Worm (Caenorhabditis elegans) whole organism, mixed stage, embryonic: ENCODE results near the gene K09E3.2.

ENCODE experiments used
- ceh-43 ChIP-seq: fragments of 200-800 bp; sonication (Bioruptor generic); optimal IDR thresholded peaks from 2 replicates; lab custom pipeline; 2018; ENCODE audit warnings: mild to moderate bottlenecking, missing genetic modification characterization, moderate library complexity, missing compliant biosample characterization
- ces-1 ChIP-seq: fragments of 150-350 bp; optimal IDR thresholded peaks from 2 replicates; lab custom pipeline; 2014; ENCODE audit warnings: missing biosample characterization, missing genetic modification reagents, missing genetic modification characterization
- flh-1 ChIP-seq: fragments of 200-800 bp; sonication (Bioruptor generic); optimal IDR thresholded peaks from 2 replicates; lab custom pipeline; 2018; ENCODE audit warnings: mild to moderate bottlenecking, missing genetic modification characterization, moderate library complexity, missing compliant biosample characterization
- mab-5 ChIP-seq: fragments of 150-350 bp; optimal IDR thresholded peaks from 2 replicates; lab custom pipeline; 2014; ENCODE audit warnings: missing biosample characterization, missing genetic modification characterization
- snpc-4 ChIP-seq: fragments of 150-350 bp; optimal IDR thresholded peaks from 2 replicates; lab custom pipeline; 2014; ENCODE audit warnings: missing biosample characterization, missing genetic modification characterization
- unc-39 ChIP-seq: fragments of 150-350 bp; optimal IDR thresholded peaks from 2 replicates; lab custom pipeline; 2014; ENCODE audit warnings: missing biosample characterization, missing genetic modification characterization
- unc-62 ChIP-seq: fragments of 150-350 bp; optimal IDR thresholded peaks from 2 replicates; lab custom pipeline; 2014; ENCODE audit warnings: missing biosample characterization, missing genetic modification reagents, missing genetic modification characterization

ce11 chrX:17107670-17108069 lies 9.8 kb upstream of the K09E3.2 start, which contains the start of gene lido-4:
- no peak for TF ChIP-seq unc-39 (tag; lab: Kevin White, UChicago)
- TF ChIP-seq ces-1 (GFP tag; lab: Kevin White, UChicago) = no peak
- TF ChIP-seq snpc-4 (tag; lab: Kevin White, UChicago) = no peak
- no peak for TF ChIP-seq mab-5 (tag; lab: Kevin White, UChicago)
- no peak for TF ChIP-seq unc-62
- no peak for TF ChIP-seq flh-1 (GFP tag; lab: Kevin White, UChicago)
- no peak for TF ChIP-seq ceh-43
